Worm (Caenorhabditis elegans) whole organism, L2 larva: ENCODE data around the gene spp-13.

ENCODE experiments used
- C34F6.9 ChIP-seq: fragments of 150-350 bp; optimal IDR thresholded peaks from 2 replicates; lab custom pipeline; 2014; ENCODE audit warnings: missing biosample characterization, missing genetic modification characterization
- F13H6.1 ChIP-seq: sonication (generic microtip); optimal IDR thresholded peaks from 2 replicates; lab custom pipeline; 2016; ENCODE audit warnings: missing genetic modification characterization, missing compliant biosample characterization
- R02D3.7 ChIP-seq: fragments of 150-350 bp; optimal IDR thresholded peaks from 2 replicates; lab custom pipeline; 2014; ENCODE audit warnings: missing biosample characterization, missing genetic modification characterization
- ZK546.5 ChIP-seq: sonication (generic microtip); optimal IDR thresholded peaks from 2 replicates; lab custom pipeline; 2017; ENCODE audit warnings: missing biosample characterization, missing genetic modification characterization
- alr-1 ChIP-seq: fragments of 150-350 bp; optimal IDR thresholded peaks from 2 replicates; lab custom pipeline; 2014; ENCODE audit warnings: missing biosample characterization, missing genetic modification characterization
- aly-2 ChIP-seq: fragments of 150-350 bp; optimal IDR thresholded peaks from 2 replicates; lab custom pipeline; 2014; ENCODE audit warnings: missing biosample characterization, missing genetic modification characterization
- ama-1 ChIP-seq: fragments of 150-350 bp; optimal IDR thresholded peaks from 2 replicates; lab custom pipeline; 2018; ENCODE audit warnings: inconsistent platforms
- blmp-1 ChIP-seq: sonication (generic microtip); optimal IDR thresholded peaks from 2 replicates; lab custom pipeline; 2017; ENCODE audit warnings: missing genetic modification characterization, mild to moderate bottlenecking, missing compliant biosample characterization, antibody characterized with exemption, moderate library complexity; ENCODE audit not compliant: insufficient read depth
- ceh-82 ChIP-seq: fragments of 150-350 bp; optimal IDR thresholded peaks from 2 replicates; lab custom pipeline; 2014; ENCODE audit warnings: missing biosample characterization, missing genetic modification characterization
- crh-2 ChIP-seq: sonication (generic microtip); optimal IDR thresholded peaks from 2 replicates; lab custom pipeline; 2017; ENCODE audit warnings: missing biosample characterization, missing genetic modification characterization
- dmd-4 ChIP-seq: sonication (generic microtip); optimal IDR thresholded peaks from 2 replicates; lab custom pipeline; 2017; ENCODE audit warnings: missing biosample characterization, missing genetic modification characterization
- elt-1 ChIP-seq: fragments of 150-350 bp; optimal IDR thresholded peaks from 2 replicates; lab custom pipeline; 2014; ENCODE audit warnings: missing biosample characterization, missing genetic modification characterization
- elt-3 ChIP-seq: sonication (generic microtip); optimal IDR thresholded peaks from 2 replicates; lab custom pipeline; 2017; ENCODE audit warnings: missing biosample characterization, missing genetic modification characterization
- fos-1 ChIP-seq: fragments of 150-350 bp; optimal IDR thresholded peaks from 2 replicates; lab custom pipeline; 2014; ENCODE audit warnings: missing biosample characterization, missing genetic modification characterization
- lin-11 ChIP-seq: fragments of 150-350 bp; sonication (generic microtip); optimal IDR thresholded peaks from 2 replicates; lab custom pipeline; 2014; ENCODE audit warnings: missing biosample characterization, missing genetic modification characterization, inconsistent platforms, mixed read lengths
- lin-13 ChIP-seq: fragments of 150-350 bp; optimal IDR thresholded peaks from 2 replicates; lab custom pipeline; 2014; ENCODE audit warnings: missing biosample characterization, missing genetic modification reagents, missing genetic modification characterization
- lin-39 ChIP-seq: fragments of 150-350 bp; optimal IDR thresholded peaks from 2 replicates; lab custom pipeline; 2014; ENCODE audit warnings: missing biosample characterization, missing genetic modification reagents, missing genetic modification characterization
- lsy-2 ChIP-seq, 2 experiments: fragments of 150-350 bp in 1 of 2; sonication (generic microtip) in 1 of 2; optimal IDR thresholded peaks; 2 replicates each; lab custom pipeline; 2014 to 2017; ENCODE audit warnings: missing biosample characterization in 2 of 2, missing genetic modification characterization in 2 of 2
- mab-5 ChIP-seq: fragments of 150-350 bp; optimal IDR thresholded peaks from 2 replicates; lab custom pipeline; 2014; ENCODE audit warnings: missing biosample characterization, missing genetic modification characterization
- mbf-1 ChIP-seq: sonication (generic microtip); optimal IDR thresholded peaks from 2 replicates; lab custom pipeline; 2017; ENCODE audit warnings: missing biosample characterization, missing genetic modification characterization
- mdl-1 ChIP-seq, 2 experiments: fragments of 150-350 bp in 1 of 2; sonication (generic microtip) in 1 of 2; optimal IDR thresholded peaks; 2 replicates each; lab custom pipeline; 2017; ENCODE audit warnings: missing biosample characterization in 2 of 2, missing genetic modification characterization in 2 of 2
- nhr-11 ChIP-seq: fragments of 150-350 bp; optimal IDR thresholded peaks from 2 replicates; lab custom pipeline; 2014; ENCODE audit warnings: missing biosample characterization, missing genetic modification characterization
- nhr-12 ChIP-seq: fragments of 150-350 bp; optimal IDR thresholded peaks from 2 replicates; lab custom pipeline; 2014; ENCODE audit warnings: missing biosample characterization, missing genetic modification characterization
- nhr-129 ChIP-seq: fragments of 150-350 bp; optimal IDR thresholded peaks from 2 replicates; lab custom pipeline; 2014; ENCODE audit warnings: missing biosample characterization, missing genetic modification characterization
- nhr-21 ChIP-seq: fragments of 150-350 bp; optimal IDR thresholded peaks from 2 replicates; lab custom pipeline; 2014; ENCODE audit warnings: missing biosample characterization, missing genetic modification characterization
- nhr-23 ChIP-seq: fragments of 150-350 bp; optimal IDR thresholded peaks from 2 replicates; lab custom pipeline; 2014; ENCODE audit warnings: missing biosample characterization, missing genetic modification reagents, missing genetic modification characterization
- nhr-237 ChIP-seq: fragments of 150-350 bp; optimal IDR thresholded peaks from 2 replicates; lab custom pipeline; 2014; ENCODE audit warnings: missing biosample characterization, missing genetic modification characterization
- nhr-25 ChIP-seq: fragments of 150-350 bp; sonication (generic microtip); optimal IDR thresholded peaks from 3 replicates; lab custom pipeline; 2014; ENCODE audit warnings: missing biosample characterization, missing genetic modification characterization
- nhr-6 ChIP-seq: fragments of 150-350 bp; optimal IDR thresholded peaks from 2 replicates; lab custom pipeline; 2014; ENCODE audit warnings: missing biosample characterization, missing genetic modification characterization
- nhr-77 ChIP-seq: fragments of 150-350 bp; optimal IDR thresholded peaks from 2 replicates; lab custom pipeline; 2014; ENCODE audit warnings: missing biosample characterization, missing genetic modification characterization
- peb-1 ChIP-seq: fragments of 150-350 bp; optimal IDR thresholded peaks from 2 replicates; lab custom pipeline; 2014; ENCODE audit warnings: missing biosample characterization, missing genetic modification characterization
- sem-4 ChIP-seq: fragments of 150-350 bp; optimal IDR thresholded peaks from 2 replicates; lab custom pipeline; 2014; ENCODE audit warnings: missing biosample characterization, missing genetic modification reagents, missing genetic modification characterization
- skn-1 ChIP-seq: sonication (generic microtip); optimal IDR thresholded peaks from 2 replicates; lab custom pipeline; 2017; ENCODE audit warnings: missing biosample characterization, missing genetic modification characterization
- sma-3 ChIP-seq: sonication (generic microtip); optimal IDR thresholded peaks from 2 replicates; lab custom pipeline; 2016; ENCODE audit warnings: missing genetic modification reagents, missing genetic modification characterization, missing compliant biosample characterization
- sma-9 ChIP-seq, 2 experiments: fragments of 150-350 bp in 1 of 2; sonication (generic microtip) in 1 of 2; optimal IDR thresholded peaks; 2 replicates each; lab custom pipeline; 2014 to 2016; ENCODE audit warnings: missing genetic modification characterization in 2 of 2, mild to moderate bottlenecking in 1 of 2, missing biosample characterization in 1 of 2, missing compliant biosample characterization in 1 of 2, missing genetic modification reagents in 1 of 2, moderate library complexity in 1 of 2
- snpc-4 ChIP-seq: fragments of 150-350 bp; optimal IDR thresholded peaks from 2 replicates; lab custom pipeline; 2014; ENCODE audit warnings: missing biosample characterization, missing genetic modification characterization
- unc-39 ChIP-seq: fragments of 150-350 bp; optimal IDR thresholded peaks from 2 replicates; lab custom pipeline; 2014; ENCODE audit warnings: missing biosample characterization, missing genetic modification characterization
- unc-55 ChIP-seq: fragments of 150-350 bp; sonication (generic microtip); optimal IDR thresholded peaks from 3 replicates; lab custom pipeline; 2014; ENCODE audit warnings: missing biosample characterization, missing genetic modification reagents, missing genetic modification characterization
- unc-62 ChIP-seq: fragments of 150-350 bp; optimal IDR thresholded peaks from 2 replicates; lab custom pipeline; 2014; ENCODE audit warnings: missing biosample characterization, missing genetic modification reagents, missing genetic modification characterization
- ztf-1 ChIP-seq: fragments of 200-800 bp; sonication (Bioruptor generic); conservative IDR thresholded peaks from 2 replicates; pipeline ENCODE4 v1.3.6; 2022; ENCODE audit warnings: missing genetic modification characterization, missing compliant biosample characterization
- ztf-11 ChIP-seq: sonication (generic microtip); optimal IDR thresholded peaks from 2 replicates; lab custom pipeline; 2017; ENCODE audit warnings: missing biosample characterization, missing genetic modification characterization
- ztf-4 ChIP-seq: fragments of 150-350 bp; optimal IDR thresholded peaks from 2 replicates; lab custom pipeline; 2014; ENCODE audit warnings: missing biosample characterization, missing genetic modification characterization

spp-13 gene

DNA sequence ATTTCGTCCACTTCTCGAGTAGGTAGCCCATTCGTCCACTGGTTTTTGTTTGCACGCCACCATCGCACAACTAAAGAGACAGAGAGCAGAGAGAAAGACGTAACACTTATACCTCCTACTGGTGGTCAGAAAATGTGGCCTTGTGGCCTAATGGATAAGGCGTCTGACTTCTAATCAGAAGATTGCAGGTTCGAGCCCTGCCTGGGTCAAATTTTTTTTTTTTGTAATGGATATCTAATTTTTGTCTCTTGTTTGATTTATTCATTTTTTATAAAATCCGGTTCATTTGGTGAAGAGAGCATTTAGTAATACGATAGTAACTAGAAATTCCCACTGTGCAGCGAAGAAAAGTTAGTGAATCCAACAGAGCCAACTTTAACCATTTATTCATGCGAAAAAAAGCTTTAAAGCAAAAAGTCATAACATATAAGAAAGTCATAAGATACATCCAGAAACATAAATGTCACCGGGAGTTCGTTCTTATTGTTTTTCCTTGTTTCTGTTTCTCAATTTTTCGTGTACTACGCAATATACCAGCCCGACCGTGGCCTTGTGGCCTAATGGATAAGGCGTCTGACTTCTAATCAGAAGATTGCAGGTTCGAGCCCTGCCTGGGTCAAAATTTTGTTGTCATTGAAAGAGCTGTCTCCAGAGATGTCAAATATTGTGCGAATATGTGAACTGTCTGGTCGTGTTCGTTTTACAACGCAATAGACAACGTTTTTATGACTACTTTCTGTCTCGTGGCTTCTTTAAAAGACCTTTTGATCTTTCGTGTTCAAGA lies 32.1 kb downstream of the spp-13 start (continued):
- no peak for TF ChIP-seq nhr-25
- no peak for TF ChIP-seq nhr-77 (tag; lab: Kevin White, UChicago)
- no peak for TF ChIP-seq elt-3 (tag; lab: Kevin White, UChicago)
- no peak for TF ChIP-seq peb-1
- TF ChIP-seq alr-1, result no peak
- no peak for TF ChIP-seq ztf-1 (GFP tag; lab: Robert Waterston, UW)
- no peak for TF ChIP-seq lin-39
- TF ChIP-seq nhr-21 (tag; lab: Kevin White, UChicago), result peak; percentile 48
- no peak for TF ChIP-seq R02D3.7 (tag; lab: Kevin White, UChicago)
- peak; percentile 10 for TF ChIP-seq F13H6.1 (tag; lab: Kevin White, UChicago)
- TF ChIP-seq unc-39 (tag; lab: Kevin White, UChicago), result no peak
- no peak for TF ChIP-seq mdl-1 (tag; optimal IDR thresholded peaks at IDR 0.05; lab: Kevin White, UChicago)
- no peak for TF ChIP-seq nhr-6
- TF ChIP-seq sem-4 (tag; lab: Kevin White, UChicago), result no peak
- peak; percentile 36 for TF ChIP-seq lin-13 (GFP tag; lab: Kevin White, UChicago)
- TF ChIP-seq nhr-237 (tag; lab: Kevin White, UChicago), result no peak
- no peak for TF ChIP-seq nhr-11 (tag; lab: Kevin White, UChicago)
- no peak for TF ChIP-seq blmp-1 (tag; lab: Kevin White, UChicago)
- peak; percentile 69 for TF ChIP-seq nhr-129 (tag; lab: Kevin White, UChicago)
- TF ChIP-seq lin-11 (tag; lab: Kevin White, UChicago), result no peak
- TF ChIP-seq unc-55 (GFP tag; lab: Kevin White, UChicago), result peak; percentile 20
- TF ChIP-seq lsy-2 (tag; optimal IDR thresholded peaks at IDR 0.05; lab: Kevin White, UChicago), result peak; percentile 15 to 52
- TF ChIP-seq ama-1, result no peak

DNA sequence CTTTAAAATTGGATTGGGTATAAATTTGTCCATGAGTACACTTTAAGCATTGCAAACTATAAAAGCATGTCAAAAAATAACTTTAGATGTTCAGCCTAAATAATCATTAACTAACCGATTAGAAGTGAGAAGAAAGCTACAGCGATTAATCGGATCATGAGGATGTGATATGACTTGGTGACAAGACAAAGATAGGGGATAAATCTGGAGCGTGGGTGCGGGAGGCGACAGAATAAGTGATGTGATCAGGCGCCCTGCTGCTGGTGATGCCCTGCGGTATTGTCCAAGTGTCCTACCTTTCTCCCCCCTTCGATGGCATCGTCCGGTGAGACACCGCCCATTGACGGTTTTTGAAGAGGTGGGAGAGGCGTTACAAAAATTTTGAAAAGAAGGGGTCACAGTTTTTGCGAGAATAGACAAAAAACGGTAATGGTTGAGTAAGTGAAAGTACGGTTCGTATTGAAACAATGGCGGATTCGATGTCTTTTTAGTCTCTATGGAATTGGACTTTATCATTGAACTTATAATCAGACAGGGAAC lies 33.6 kb downstream of the spp-13 start, which contains the start of gene F41D9.2:
Gene F41D9.2 (minus strand): TSS at position 304 of the 540 bp plus-strand sequence.
- no peak for TF ChIP-seq mbf-1
- TF ChIP-seq nhr-21 (tag; lab: Kevin White, UChicago), result no peak
- no peak for TF ChIP-seq mdl-1 (tag; optimal IDR thresholded peaks at IDR 0.05; lab: Kevin White, UChicago)
- no peak for TF ChIP-seq fos-1 (tag; lab: Kevin White, UChicago)
- TF ChIP-seq elt-3 (tag; lab: Kevin White, UChicago), result no peak
- TF ChIP-seq unc-62 (GFP tag; lab: Kevin White, UChicago), result no peak
- peak; percentile 61 for TF ChIP-seq blmp-1 (tag; lab: Kevin White, UChicago)
- TF ChIP-seq lin-13 (GFP tag; lab: Kevin White, UChicago), result no peak

DNA sequence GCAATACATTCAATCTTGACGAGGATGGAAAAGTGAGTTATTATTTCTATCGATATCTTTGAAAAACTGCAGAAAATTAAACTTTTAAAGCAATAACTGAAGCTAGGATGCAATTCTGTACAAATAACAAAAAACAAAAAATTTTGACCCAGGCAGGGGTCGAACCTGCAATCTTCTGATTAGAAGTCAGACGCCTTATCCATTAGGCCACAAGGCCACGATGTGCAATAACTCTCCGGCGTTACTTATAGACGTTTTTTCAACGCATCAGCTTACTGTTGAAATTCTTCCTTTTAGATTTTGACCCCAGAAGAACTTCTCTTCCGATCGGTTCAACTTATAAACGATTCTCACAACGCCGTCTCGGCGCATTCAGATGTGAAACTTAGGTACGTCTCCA lies 36.7 kb downstream of the spp-13 start:
- TF ChIP-seq fos-1 (tag; lab: Kevin White, UChicago), result peak; percentile 4
- TF ChIP-seq ztf-4 (tag; lab: Kevin White, UChicago), result no peak
- peak; percentile 40 for TF ChIP-seq sma-9 (GFP tag; optimal IDR thresholded peaks at IDR 0.05; lab: Kevin White, UChicago)
- TF ChIP-seq sma-9 (tag; optimal IDR thresholded peaks at IDR 0.05; lab: Kevin White, UChicago), result no peak
- TF ChIP-seq crh-2, result peak; percentile 54
- peak; percentile 49 for TF ChIP-seq nhr-129 (tag; lab: Kevin White, UChicago)
- TF ChIP-seq mab-5 (tag; lab: Kevin White, UChicago), result no peak
- TF ChIP-seq, all 48 proteins: peak for 4

DNA sequence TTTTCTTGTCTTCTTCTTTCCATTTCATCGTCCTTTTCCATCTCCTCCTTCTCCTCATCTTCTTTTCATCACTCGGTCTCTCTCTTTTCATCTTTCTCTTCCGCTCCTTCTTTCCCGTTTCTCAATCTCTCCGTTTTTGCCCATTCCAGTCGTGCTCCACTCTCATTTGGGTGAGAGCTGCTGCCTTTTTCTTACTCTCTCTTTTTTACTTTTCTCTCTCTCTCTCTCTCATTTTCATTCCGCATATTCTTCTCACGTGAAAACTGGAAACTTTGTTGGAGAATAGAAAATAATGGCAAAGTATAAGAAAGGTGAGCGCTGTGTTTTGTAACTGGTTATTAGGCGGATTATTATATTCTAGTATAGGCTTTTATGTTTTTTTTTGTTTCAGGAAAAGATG lies 40.0 kb downstream of the spp-13 start, which contains the start of gene tbc-18:
Gene tbc-18 (plus strand): TSS at position 246 of the 400 bp plus-strand sequence.
- TF ChIP-seq ztf-11 (tag; lab: Kevin White, UChicago) (no peak), dmd-4 (tag; lab: Kevin White, UChicago) (no peak), alr-1 (peak; percentile 34), R02D3.7 (tag; lab: Kevin White, UChicago) (no peak), aly-2 (tag; lab: Kevin White, UChicago) (no peak), ztf-4 (tag; lab: Kevin White, UChicago) (peak; percentile 41), lsy-2 (tag; optimal IDR thresholded peaks at IDR 0.05; lab: Kevin White, UChicago) (peak in 1 of 2 experiments; percentile 49), elt-1 (tag; lab: Kevin White, UChicago) (no peak), lin-11 (tag; lab: Kevin White, UChicago) (no peak), nhr-23 (no peak), nhr-6 (peak; percentile 23), C34F6.9 (tag; lab: Kevin White, UChicago) (peak; percentile 73), nhr-11 (tag; lab: Kevin White, UChicago) (no peak), sma-3 (no peak), ZK546.5 (tag; lab: Kevin White, UChicago) (no peak), skn-1 (tag; lab: Kevin White, UChicago) (no peak), nhr-237 (tag; lab: Kevin White, UChicago) (no peak), nhr-25 (no peak), F13H6.1 (tag; lab: Kevin White, UChicago) (peak; percentile 60), unc-39 (tag; lab: Kevin White, UChicago) (no peak), mbf-1 (no peak), ama-1 (no peak), sem-4 (tag; lab: Kevin White, UChicago) (no peak), sma-9 (GFP tag; optimal IDR thresholded peaks at IDR 0.05; lab: Kevin White, UChicago) (peak; percentile 45), sma-9 (tag; optimal IDR thresholded peaks at IDR 0.05; lab: Kevin White, UChicago) (no peak), snpc-4 (no peak), fos-1 (tag; lab: Kevin White, UChicago) (no peak), nhr-12 (tag; lab: Kevin White, UChicago) (no peak), ceh-82 (tag; lab: Kevin White, UChicago) (no peak)
